Worm (Caenorhabditis elegans): ENCODE results near the gene F13B12.4.

Gene F13B12.4

DNA sequence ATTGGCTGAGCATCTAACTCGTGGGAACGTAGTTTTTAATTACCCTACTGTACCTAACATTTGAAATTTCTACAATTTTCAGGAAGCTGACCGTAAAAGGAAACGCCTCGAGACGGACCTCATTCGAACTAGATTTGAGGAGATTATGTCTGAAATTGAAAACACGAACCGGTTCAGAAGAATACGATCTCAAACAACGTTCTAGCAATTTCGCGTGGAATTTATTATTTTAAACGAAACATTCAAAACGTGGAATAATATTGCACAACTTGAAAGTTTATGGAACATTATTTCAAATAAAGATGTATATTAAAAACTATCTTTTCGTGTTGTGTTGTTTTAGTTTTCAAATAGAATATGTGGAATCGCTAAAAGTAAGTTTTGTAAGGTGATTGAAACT is 6.2 kb downstream of the F13B12.4 start, which contains the start of gene F13B12.7:
Gene F13B12.7, plus strand, starts transcription at position 301 of the 400 bp plus-strand sequence.
- TF ChIP-seq ref-1 (GFP tag; conservative IDR thresholded peaks at IDR 0.05) = no peak
- TF ChIP-seq flt-1 (GFP tag; IDR thresholded peaks at IDR 0.05) = no peak
- TF ChIP-seq ztf-29 (GFP tag; IDR thresholded peaks at IDR 0.05) = no peak
- TF ChIP-seq ztf-23 (GFP tag; IDR thresholded peaks at IDR 0.05) = no peak
- no peak for TF ChIP-seq T22C8.4 (GFP tag; IDR thresholded peaks at IDR 0.05)
- no peak for TF ChIP-seq tab-1 (GFP tag; IDR thresholded peaks at IDR 0.05)
- no peak for TF ChIP-seq cog-1 (tag; optimal IDR thresholded peaks at IDR 0.05)
- no peak for TF ChIP-seq klf-2 (GFP tag; conservative IDR thresholded peaks at IDR 0.05)
- TF ChIP-seq med-1 (GFP tag; optimal IDR thresholded peaks at IDR 0.05; ENCODE audit: insufficient read depth) = no peak

ce11 chrIV:10442904-10443303 is 6.8 kb downstream of the F13B12.4 start:
- TF ChIP-seq ztf-29 (GFP tag; IDR thresholded peaks at IDR 0.05) (no peak), ztf-23 (GFP tag; IDR thresholded peaks at IDR 0.05) (no peak), tab-1 (GFP tag; IDR thresholded peaks at IDR 0.05) (no peak), med-1 (GFP tag; optimal IDR thresholded peaks at IDR 0.05; ENCODE audit: insufficient read depth) (no peak), cog-1 (tag; optimal IDR thresholded peaks at IDR 0.05) (no peak), T22C8.4 (GFP tag; IDR thresholded peaks at IDR 0.05) (no peak), flt-1 (GFP tag; IDR thresholded peaks at IDR 0.05) (no peak), ref-1 (GFP tag; conservative IDR thresholded peaks at IDR 0.05) (no peak), klf-2 (GFP tag; conservative IDR thresholded peaks at IDR 0.05) (no peak)

DNA sequence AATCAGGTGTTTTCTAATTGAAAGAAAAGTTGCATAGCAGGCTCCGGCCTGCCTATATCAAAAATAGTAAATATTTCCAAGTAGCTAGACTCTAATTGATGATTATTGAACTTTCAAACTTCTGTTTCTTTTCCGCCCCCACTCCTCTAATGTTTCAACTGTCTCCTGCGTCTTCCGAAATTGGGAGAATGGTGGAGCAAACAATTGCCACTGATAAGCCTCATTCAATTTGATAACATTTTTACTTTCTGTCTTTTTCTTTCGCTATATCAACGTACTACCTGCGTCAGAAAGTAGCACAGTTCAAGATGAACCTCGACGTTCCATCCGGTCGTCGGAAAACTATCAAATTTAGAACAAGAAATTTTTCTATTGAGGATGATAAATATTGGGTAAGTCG is 10.8 kb downstream of the F13B12.4 start, which contains the start of gene F13B12.3:
Gene F13B12.3, plus strand, starts transcription at position 223 of the 400 bp plus-strand sequence.
- TF ChIP-seq T22C8.4 (GFP tag; IDR thresholded peaks at IDR 0.05) (no peak), ztf-29 (GFP tag; IDR thresholded peaks at IDR 0.05) (no peak), ztf-23 (GFP tag; IDR thresholded peaks at IDR 0.05) (no peak), tab-1 (GFP tag; IDR thresholded peaks at IDR 0.05) (no peak), cog-1 (tag; optimal IDR thresholded peaks at IDR 0.05) (no peak), klf-2 (GFP tag; conservative IDR thresholded peaks at IDR 0.05) (no peak), ref-1 (GFP tag; conservative IDR thresholded peaks at IDR 0.05) (0 out of 2 replicates have a peak, but pooled peaks have one; percentile 2)

- TF ChIP-seq T22C8.4 (GFP tag; IDR thresholded peaks at IDR 0.05) (no peak), ztf-29 (GFP tag; IDR thresholded peaks at IDR 0.05) (no peak), tab-1 (GFP tag; IDR thresholded peaks at IDR 0.05) (no peak), klf-2 (GFP tag; conservative IDR thresholded peaks at IDR 0.05) (no peak), cog-1 (tag; optimal IDR thresholded peaks at IDR 0.05) (no peak), med-1 (GFP tag; optimal IDR thresholded peaks at IDR 0.05; ENCODE audit: insufficient read depth) (no peak), ztf-23 (GFP tag; IDR thresholded peaks at IDR 0.05) (no peak), flt-1 (GFP tag; IDR thresholded peaks at IDR 0.05) (no peak), ref-1 (GFP tag; conservative IDR thresholded peaks at IDR 0.05) (no peak)
Measured at ce11 chrIV:10437114-10437513, 12.6 kb downstream of the F13B12.4 start.

- TF ChIP-seq med-1 (GFP tag; optimal IDR thresholded peaks at IDR 0.05; ENCODE audit: insufficient read depth) = no peak
- TF ChIP-seq cog-1 (tag; optimal IDR thresholded peaks at IDR 0.05) = no peak
- no peak for TF ChIP-seq ref-1 (GFP tag; conservative IDR thresholded peaks at IDR 0.05)
- TF ChIP-seq klf-2 (GFP tag; conservative IDR thresholded peaks at IDR 0.05) = no peak
- TF ChIP-seq ztf-23 (GFP tag; IDR thresholded peaks at IDR 0.05) = no peak
- no peak for TF ChIP-seq tab-1 (GFP tag; IDR thresholded peaks at IDR 0.05)
- TF ChIP-seq ztf-29 (GFP tag; IDR thresholded peaks at IDR 0.05) = no peak
- TF ChIP-seq flt-1 (GFP tag; IDR thresholded peaks at IDR 0.05) = no peak
- TF ChIP-seq T22C8.4 (GFP tag; IDR thresholded peaks at IDR 0.05) = no peak
Measured at ce11 chrIV:10436401-10436800, 13.3 kb downstream of the F13B12.4 start, which contains the start of gene ins-1. Gene ins-1 (plus strand): TSS chrIV:10436701.

DNA sequence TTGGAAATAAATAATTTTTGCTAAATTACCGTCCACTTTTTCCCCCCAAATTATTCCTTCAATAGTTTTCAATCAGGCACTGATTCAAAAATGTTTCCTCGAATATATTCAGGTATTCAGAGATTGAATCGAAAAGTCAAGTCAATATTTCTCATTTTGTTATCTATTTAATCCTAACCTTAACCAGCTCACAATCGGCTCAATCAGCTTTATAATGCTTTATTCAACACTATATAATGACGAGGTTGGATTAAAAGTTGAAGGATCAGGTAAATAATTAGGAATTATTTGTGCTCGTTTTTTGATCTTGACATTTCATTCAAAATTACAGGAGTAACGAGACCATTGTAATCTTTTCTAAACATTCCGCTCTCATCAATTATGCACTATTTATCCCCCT is 19.2 kb downstream of the F13B12.4 start:
- no peak for TF ChIP-seq T22C8.4 (GFP tag; IDR thresholded peaks at IDR 0.05)
- TF ChIP-seq ref-1 (GFP tag; conservative IDR thresholded peaks at IDR 0.05) = no peak
- no peak for TF ChIP-seq ztf-23 (GFP tag; IDR thresholded peaks at IDR 0.05)
- TF ChIP-seq ztf-29 (GFP tag; IDR thresholded peaks at IDR 0.05) = no peak
- no peak for TF ChIP-seq cog-1 (tag; optimal IDR thresholded peaks at IDR 0.05)
- no peak for TF ChIP-seq klf-2 (GFP tag; conservative IDR thresholded peaks at IDR 0.05)
- no peak for TF ChIP-seq tab-1 (GFP tag; IDR thresholded peaks at IDR 0.05)
- no peak for TF ChIP-seq med-1 (GFP tag; optimal IDR thresholded peaks at IDR 0.05; ENCODE audit: insufficient read depth)
- no peak for TF ChIP-seq flt-1 (GFP tag; IDR thresholded peaks at IDR 0.05)

DNA sequence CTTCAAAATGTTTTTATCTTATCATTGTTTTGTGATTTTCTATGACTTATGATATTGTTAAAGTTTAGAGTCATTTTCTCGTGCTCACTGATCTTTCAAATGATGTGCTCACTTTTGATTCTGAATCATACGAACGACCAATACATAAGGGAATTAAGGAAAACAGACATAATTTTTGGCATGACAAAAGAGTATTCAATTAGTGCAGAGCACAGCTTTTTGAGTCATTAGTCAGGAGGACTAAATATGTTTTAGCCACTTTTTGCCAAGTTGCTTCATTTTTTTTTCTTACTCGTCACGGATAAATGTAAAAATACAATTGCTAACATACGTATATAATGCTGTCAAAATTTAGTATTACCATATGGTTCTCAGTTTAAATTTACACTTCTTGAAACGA is 20.6 kb downstream of the F13B12.4 start, which contains the start of gene F13B12.2:
Gene F13B12.2, minus strand, starts transcription at position 2 of the 400 bp plus-strand sequence.
- TF ChIP-seq tab-1 (GFP tag; IDR thresholded peaks at IDR 0.05) (no peak), ref-1 (GFP tag; conservative IDR thresholded peaks at IDR 0.05) (no peak), cog-1 (tag; optimal IDR thresholded peaks at IDR 0.05) (no peak), med-1 (GFP tag; optimal IDR thresholded peaks at IDR 0.05; ENCODE audit: insufficient read depth) (no peak), ztf-23 (GFP tag; IDR thresholded peaks at IDR 0.05) (no peak), T22C8.4 (GFP tag; IDR thresholded peaks at IDR 0.05) (no peak), ztf-29 (GFP tag; IDR thresholded peaks at IDR 0.05) (no peak), klf-2 (GFP tag; conservative IDR thresholded peaks at IDR 0.05) (no peak), flt-1 (GFP tag; IDR thresholded peaks at IDR 0.05) (no peak)

DNA sequence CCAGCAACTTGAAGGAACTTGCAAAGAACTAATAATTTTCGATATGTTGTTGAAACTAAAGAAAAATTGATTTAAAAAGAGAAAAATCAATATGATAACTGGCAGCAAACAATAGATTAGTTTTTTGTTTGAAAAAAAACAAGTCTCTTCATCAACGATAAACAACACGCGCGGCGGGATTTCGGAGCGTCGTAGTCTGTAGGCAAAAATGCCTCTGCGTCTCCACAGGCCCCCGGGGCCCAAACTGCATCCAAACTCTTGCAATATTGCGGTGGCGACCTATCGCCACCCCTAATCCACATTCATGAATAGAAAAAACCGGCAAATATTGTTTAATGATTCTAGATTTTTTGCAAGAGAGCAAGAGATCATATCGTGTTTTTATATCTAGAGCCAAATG is 24.6 kb downstream of the F13B12.4 start:
- TF ChIP-seq cog-1 (tag; optimal IDR thresholded peaks at IDR 0.05) (no peak), ref-1 (GFP tag; conservative IDR thresholded peaks at IDR 0.05) (no peak), ztf-23 (GFP tag; IDR thresholded peaks at IDR 0.05) (no peak), flt-1 (GFP tag; IDR thresholded peaks at IDR 0.05) (no peak), T22C8.4 (GFP tag; IDR thresholded peaks at IDR 0.05) (no peak)

- no peak for TF ChIP-seq cog-1 (tag; optimal IDR thresholded peaks at IDR 0.05)
Measured at ce11 chrIV:10424535-10424934, 25.2 kb downstream of the F13B12.4 start, which contains the start of gene F13B12.1. Gene F13B12.1 (minus strand): TSS chrIV:10424635.

DNA sequence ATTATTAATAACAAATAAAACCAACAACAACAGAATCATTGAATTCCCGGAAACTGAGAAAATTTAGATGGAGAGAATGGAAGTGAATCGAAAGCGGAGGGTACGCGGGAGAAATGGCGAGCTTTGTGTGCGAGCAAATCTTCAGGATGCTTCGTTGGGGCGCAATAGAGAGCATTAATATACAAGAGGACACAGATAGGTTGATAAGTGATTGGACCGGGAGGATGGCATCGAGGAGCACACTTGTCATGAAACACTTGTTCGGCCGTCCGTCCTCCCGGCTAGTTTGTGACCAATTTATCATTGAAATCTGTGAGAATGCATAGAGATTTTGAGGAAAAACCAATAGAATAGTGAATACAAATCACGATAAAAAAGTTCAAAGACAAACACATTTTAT is 27.5 kb downstream of the F13B12.4 start:
- TF ChIP-seq ref-1 (GFP tag; conservative IDR thresholded peaks at IDR 0.05) (no peak), cog-1 (tag; optimal IDR thresholded peaks at IDR 0.05) (no peak), ztf-23 (GFP tag; IDR thresholded peaks at IDR 0.05) (no peak), klf-2 (GFP tag; conservative IDR thresholded peaks at IDR 0.05) (no peak), med-1 (GFP tag; optimal IDR thresholded peaks at IDR 0.05; ENCODE audit: insufficient read depth) (no peak)

All from whole organism, midembryonic.